Fruit fly (Drosophila melanogaster) whole organism, embryonic: Measurements from ENCODE around the gene Rrp47.

Source experiments
- CG10274 ChIP-seq: fragments of 200-800 bp; sonication (Bioruptor generic); optimal IDR thresholded peaks from 3 replicates; lab custom pipeline; 2017; ENCODE audit warnings: missing biosample characterization, mild to moderate bottlenecking, missing genetic modification characterization
- CG11560 ChIP-seq: fragments of 200-800 bp; sonication (Bioruptor generic); IDR thresholded peaks from 3 replicates; pipeline ENCODE4 v1.3.6; 2022; ENCODE audit warnings: missing biosample characterization, missing genetic modification characterization
- CG12155 ChIP-seq: fragments of 200-800 bp; sonication (Bioruptor generic); optimal IDR thresholded peaks from 3 replicates; lab custom pipeline; 2016; ENCODE audit warnings: missing biosample characterization, missing genetic modification characterization
- CG12299 ChIP-seq: fragments of 200-800 bp; sonication (Bioruptor generic); optimal IDR thresholded peaks from 2 replicates; lab custom pipeline; 2018; ENCODE audit warnings: missing biosample characterization, mild to moderate bottlenecking, missing genetic modification characterization
- CG14441 ChIP-seq: fragments of 200-800 bp; sonication (Bioruptor generic); IDR thresholded peaks from 2 replicates; pipeline ENCODE4 v1.3.6; 2022; ENCODE audit warnings: missing biosample characterization, missing genetic modification characterization
- CG17186 ChIP-seq: fragments of 200-800 bp; sonication (Bioruptor generic); optimal IDR thresholded peaks from 3 replicates; lab custom pipeline; 2017; ENCODE audit warnings: missing biosample characterization, missing genetic modification reagents, missing genetic modification characterization
- CG17359 ChIP-seq: fragments of 200-800 bp; sonication (Bioruptor generic); optimal IDR thresholded peaks from 3 replicates; lab custom pipeline; 2018; ENCODE audit warnings: missing biosample characterization, mild to moderate bottlenecking, missing genetic modification characterization, moderate library complexity
- CG17912 ChIP-seq: fragments of 200-800 bp; sonication (Bioruptor generic); optimal IDR thresholded peaks from 2 replicates; lab custom pipeline; 2018; ENCODE audit warnings: missing biosample characterization, mild to moderate bottlenecking, missing genetic modification characterization
- CG2889 ChIP-seq: fragments of 200-800 bp; sonication (Bioruptor generic); IDR thresholded peaks from 3 replicates; pipeline ENCODE4 v1.3.6; 2022; ENCODE audit warnings: missing biosample characterization, missing genetic modification characterization
- CG30020 ChIP-seq: fragments of 200-800 bp; optimal IDR thresholded peaks from 2 replicates; lab custom pipeline; 2019; ENCODE audit warnings: missing biosample characterization, mild to moderate bottlenecking, missing genetic modification characterization, moderate library complexity
- CG31224 ChIP-seq: fragments of 200-800 bp; sonication (Bioruptor generic); IDR thresholded peaks from 2 replicates; pipeline ENCODE4 v1.3.6; 2022; ENCODE audit warnings: missing biosample characterization, missing genetic modification characterization
- CG4328 ChIP-seq: fragments of 200-800 bp; sonication (Bioruptor generic); optimal IDR thresholded peaks from 3 replicates; lab custom pipeline; 2017; ENCODE audit warnings: missing biosample characterization, missing genetic modification reagents, missing genetic modification characterization
- CG4854 ChIP-seq: fragments of 200-800 bp; sonication (Bioruptor generic); optimal IDR thresholded peaks from 2 replicates; lab custom pipeline; 2016; ENCODE audit warnings: missing biosample characterization, missing genetic modification characterization, inconsistent platforms
- CG6272 ChIP-seq: fragments of 200-800 bp; sonication (Bioruptor generic); IDR thresholded peaks from 2 replicates; pipeline ENCODE4 v1.3.6; 2022; ENCODE audit warnings: missing biosample characterization, missing genetic modification characterization
- CG6813 ChIP-seq: fragments of 200-800 bp; sonication (Bioruptor generic); optimal IDR thresholded peaks from 2 replicates; lab custom pipeline; 2017; ENCODE audit warnings: missing biosample characterization, missing genetic modification characterization, mild to moderate bottlenecking, moderate library complexity, missing genetic modification reagents
- CG9797 ChIP-seq: fragments of 200-800 bp; sonication (Bioruptor generic); optimal IDR thresholded peaks from 3 replicates; lab custom pipeline; 2018; ENCODE audit warnings: missing biosample characterization, mild to moderate bottlenecking, missing genetic modification characterization
- CkIIα-i1 ChIP-seq: fragments of 200-800 bp; sonication (Bioruptor generic); IDR thresholded peaks from 2 replicates; pipeline ENCODE4 v1.3.6; 2022; ENCODE audit warnings: missing biosample characterization, missing genetic modification characterization
- MESR4 ChIP-seq: fragments of 200-800 bp; sonication (Bioruptor generic); optimal IDR thresholded peaks from 2 replicates; lab custom pipeline; 2018; ENCODE audit warnings: missing biosample characterization, mild to moderate bottlenecking, missing genetic modification characterization, moderate library complexity
- Max ChIP-seq: fragments of 200-800 bp; sonication (Bioruptor generic); optimal IDR thresholded peaks from 2 replicates; lab custom pipeline; 2016; ENCODE audit warnings: missing biosample characterization, mild to moderate bottlenecking, missing genetic modification characterization
- Oaz ChIP-seq: fragments of 200-800 bp; sonication (Bioruptor generic); IDR thresholded peaks from 2 replicates; pipeline ENCODE4 v1.3.6; 2022; ENCODE audit warnings: missing biosample characterization, missing genetic modification characterization
- Rx ChIP-seq: fragments of 200-800 bp; sonication (Bioruptor generic); IDR thresholded peaks from 2 replicates; pipeline ENCODE4 v1.3.6; 2022; ENCODE audit warnings: missing biosample characterization, missing genetic modification characterization
- Sox100B ChIP-seq: fragments of 200-800 bp; sonication (Bioruptor generic); optimal IDR thresholded peaks from 3 replicates; lab custom pipeline; 2018; ENCODE audit warnings: missing biosample characterization, mild to moderate bottlenecking, missing genetic modification characterization
- Spps ChIP-seq: fragments of 200-800 bp; sonication (Bioruptor generic); optimal IDR thresholded peaks from 2 replicates; lab custom pipeline; 2018; ENCODE audit warnings: missing biosample characterization, mild to moderate bottlenecking, missing genetic modification characterization
- YL-1 ChIP-seq: fragments of 200-800 bp; sonication (Bioruptor generic); optimal IDR thresholded peaks from 3 replicates; lab custom pipeline; 2017; ENCODE audit warnings: missing biosample characterization, mild to moderate bottlenecking, missing genetic modification characterization
- al ChIP-seq: fragments of 200-800 bp; sonication (Bioruptor generic); IDR thresholded peaks from 2 replicates; pipeline ENCODE4 v1.3.6; 2022; ENCODE audit warnings: missing biosample characterization, missing genetic modification characterization
- ap ChIP-seq: fragments of 200-800 bp; sonication (Bioruptor generic); IDR thresholded peaks from 2 replicates; pipeline ENCODE4 v1.3.6; 2022; ENCODE audit warnings: missing biosample characterization, missing genetic modification characterization
- bbx ChIP-seq: fragments of 200-800 bp; sonication (Bioruptor generic); IDR thresholded peaks from 2 replicates; pipeline ENCODE4 v1.3.6; 2022; ENCODE audit warnings: missing biosample characterization, missing genetic modification characterization; ENCODE audit not compliant: partially characterized antibody
- cad ChIP-seq: fragments of >200 bp; optimal IDR thresholded peaks from 2 replicates; lab custom pipeline; 2017; ENCODE audit warnings: missing biosample characterization, missing genetic modification characterization
- dimm ChIP-seq: fragments of 200-800 bp; sonication (Bioruptor generic); IDR thresholded peaks from 2 replicates; pipeline ENCODE4 v1.3.6; 2022; ENCODE audit warnings: missing biosample characterization, missing genetic modification characterization
- disco-r ChIP-seq: fragments of 200-800 bp; sonication (Bioruptor generic); optimal IDR thresholded peaks from 2 replicates; lab custom pipeline; 2016; ENCODE audit warnings: missing biosample characterization, missing genetic modification characterization
- emc ChIP-seq: fragments of 200-800 bp; sonication (Bioruptor generic); optimal IDR thresholded peaks from 2 replicates; lab custom pipeline; 2016; ENCODE audit warnings: missing biosample characterization, missing genetic modification characterization
- ems ChIP-seq: fragments of 200-800 bp; sonication (Bioruptor generic); optimal IDR thresholded peaks from 3 replicates; lab custom pipeline; 2016; ENCODE audit warnings: missing biosample characterization, missing genetic modification characterization
- fd3F ChIP-seq: fragments of 200-800 bp; sonication (Bioruptor generic); optimal IDR thresholded peaks from 2 replicates; lab custom pipeline; 2018; ENCODE audit warnings: missing biosample characterization, mild to moderate bottlenecking, missing genetic modification characterization, moderate library complexity
- grn ChIP-seq: fragments of 200-800 bp; sonication (Bioruptor generic); optimal IDR thresholded peaks from 3 replicates; lab custom pipeline; 2017; ENCODE audit warnings: missing biosample characterization, missing genetic modification characterization
- gt ChIP-seq: fragments of 200-800 bp; sonication (Bioruptor generic); IDR thresholded peaks from 2 replicates; pipeline ENCODE4 v1.3.6; 2022; ENCODE audit warnings: missing biosample characterization, missing genetic modification characterization
- her ChIP-seq: fragments of 200-800 bp; sonication (Bioruptor generic); optimal IDR thresholded peaks from 2 replicates; lab custom pipeline; 2016; ENCODE audit warnings: missing biosample characterization, missing genetic modification characterization
- hkb ChIP-seq, 2 experiments: fragments of 200-800 bp in 1 of 2; fragments of >200 bp in 1 of 2; sonication (Bioruptor generic) in 1 of 2; IDR thresholded peaks in 1 of 2; optimal IDR thresholded peaks in 1 of 2; 2 replicates each; pipeline versions ENCODE4 v1.3.6 to Lab custom; 2017 to 2022; ENCODE audit warnings: missing biosample characterization in 1 of 2, missing genetic modification characterization in 1 of 2
- lab ChIP-seq: fragments of 200-800 bp; sonication (Bioruptor generic); optimal IDR thresholded peaks from 3 replicates; lab custom pipeline; 2017; ENCODE audit warnings: missing biosample characterization, missing genetic modification characterization, mild to moderate bottlenecking, moderate library complexity, missing genetic modification reagents
- mld ChIP-seq: fragments of 200-800 bp; sonication (Bioruptor generic); IDR thresholded peaks from 3 replicates; pipeline ENCODE4 v1.3.6; 2022; ENCODE audit warnings: missing biosample characterization, missing genetic modification characterization; ENCODE audit not compliant: partially characterized antibody
- nmo ChIP-seq: fragments of 200-800 bp; sonication (Bioruptor generic); optimal IDR thresholded peaks from 2 replicates; lab custom pipeline; 2018; ENCODE audit warnings: missing biosample characterization, mild to moderate bottlenecking, missing genetic modification characterization, moderate library complexity
- pfk ChIP-seq: fragments of 200-800 bp; sonication (Bioruptor generic); optimal IDR thresholded peaks from 2 replicates; lab custom pipeline; 2018; ENCODE audit warnings: missing biosample characterization, mild to moderate bottlenecking, missing genetic modification characterization, moderate library complexity
- pzg ChIP-seq: fragments of 200-800 bp; sonication (Bioruptor generic); optimal IDR thresholded peaks from 3 replicates; lab custom pipeline; 2018; ENCODE audit warnings: missing biosample characterization, mild to moderate bottlenecking, missing genetic modification characterization, moderate library complexity
- repo ChIP-seq: fragments of 200-800 bp; sonication (Bioruptor generic); optimal IDR thresholded peaks from 2 replicates; lab custom pipeline; 2016; ENCODE audit warnings: missing biosample characterization, missing genetic modification characterization
- scrt ChIP-seq: fragments of 200-800 bp; sonication (Bioruptor generic); optimal IDR thresholded peaks from 2 replicates; lab custom pipeline; 2018; ENCODE audit warnings: missing biosample characterization, mild to moderate bottlenecking, missing genetic modification characterization, moderate library complexity
- sqz ChIP-seq: fragments of 200-800 bp; sonication (Bioruptor generic); optimal IDR thresholded peaks from 3 replicates; lab custom pipeline; 2018; ENCODE audit warnings: missing biosample characterization, mild to moderate bottlenecking, missing genetic modification characterization
- stwl ChIP-seq: fragments of 200-800 bp; sonication (Bioruptor generic); optimal IDR thresholded peaks from 3 replicates; lab custom pipeline; 2018; ENCODE audit warnings: missing biosample characterization, mild to moderate bottlenecking, missing genetic modification characterization, moderate library complexity
- tna ChIP-seq: fragments of 200-800 bp; sonication (Bioruptor generic); IDR thresholded peaks from 2 replicates; pipeline ENCODE4 v1.3.6; 2022; ENCODE audit warnings: missing biosample characterization, missing genetic modification characterization; ENCODE audit not compliant: partially characterized antibody
- trem ChIP-seq: fragments of 200-800 bp; optimal IDR thresholded peaks from 3 replicates; lab custom pipeline; 2019; ENCODE audit warnings: missing biosample characterization, mild to moderate bottlenecking, missing genetic modification characterization, moderate library complexity
- trh ChIP-seq: fragments of 200-800 bp; sonication (Bioruptor generic); optimal IDR thresholded peaks from 2 replicates; lab custom pipeline; 2016; ENCODE audit warnings: missing biosample characterization, missing genetic modification characterization
- wor ChIP-seq: fragments of 200-800 bp; sonication (Bioruptor generic); IDR thresholded peaks from 2 replicates; pipeline ENCODE4 v1.3.6; 2022; ENCODE audit warnings: missing biosample characterization, missing genetic modification characterization

The Rrp47 gene

dm6 chrX:15944735-15945323 lies at the start of gene Rrp47 (continued):
- TF ChIP-seq MESR4 (GFP tag; lab: Kevin White, UChicago) (peak; percentile 83), dimm (GFP tag; lab: Robert Waterston, UW) (no peak), hkb (optimal IDR thresholded peaks at IDR 0.05; lab: Kevin White, UChicago) (no peak), hkb (GFP tag; IDR thresholded peaks at IDR 0.05; lab: Robert Waterston, UW) (0 out of 2 replicates have a peak, but pooled peaks have one; percentile 16), Spps (tag; lab: Kevin White, UChicago) (no peak), wor (GFP tag; lab: Robert Waterston, UW) (no peak), CG14441 (GFP tag; lab: Robert Waterston, UW) (no peak), CG4328 (GFP tag; lab: Kevin White, UChicago) (no peak), trem (tag; lab: Kevin White, UChicago) (no peak), disco-r (GFP tag; lab: Kevin White, UChicago) (no peak), gt (no peak), lab (GFP tag; lab: Kevin White, UChicago) (no peak), repo (GFP tag; lab: Kevin White, UChicago) (no peak), bbx (GFP tag; lab: Robert Waterston, UW) (no peak), CG6272 (no peak), pfk (GFP tag; lab: Kevin White, UChicago) (peak; percentile 54), cad (GFP tag; lab: Kevin White, UChicago) (no peak), ems (no peak), CG2889 (GFP tag; lab: Robert Waterston, UW) (no peak), CG17186 (peak; percentile 3), scrt (GFP tag; lab: Kevin White, UChicago) (no peak), CG17359 (tag; lab: Kevin White, UChicago) (peak; percentile 62), CG9797 (GFP tag; lab: Kevin White, UChicago) (peak; percentile 57), CG4854 (GFP tag; lab: Kevin White, UChicago) (no peak), Sox100B (no peak), ap (no peak), al (GFP tag; lab: Robert Waterston, UW) (no peak), Oaz (GFP tag; lab: Robert Waterston, UW) (no peak), Rx (no peak), mld (GFP tag; lab: Robert Waterston, UW) (no peak), CG10274 (GFP tag; lab: Kevin White, UChicago) (no peak), CG11560 (tag; lab: Robert Waterston, UW) (no peak), CG17912 (GFP tag; lab: Kevin White, UChicago) (no peak), emc (GFP tag; lab: Kevin White, UChicago) (no peak), CG12299 (tag; lab: Kevin White, UChicago) (no peak), stwl (peak; percentile 78), YL-1 (GFP tag; lab: Kevin White, UChicago) (peak; percentile 20), pzg (peak; percentile 52), CG31224 (GFP tag; lab: Robert Waterston, UW) (no peak), grn (GFP tag; lab: Kevin White, UChicago) (no peak), CkIIα-i1 (GFP tag; lab: Robert Waterston, UW) (no peak), her (GFP tag; lab: Kevin White, UChicago) (peak; percentile 58), tna (no peak), sqz (peak; percentile 32), CG6813 (GFP tag; lab: Kevin White, UChicago) (no peak), CG12155 (GFP tag; lab: Kevin White, UChicago) (no peak), CG30020 (peak; percentile 96), nmo (GFP tag; lab: Kevin White, UChicago) (no peak), Max (GFP tag; lab: Kevin White, UChicago) (no peak), trh (GFP tag; lab: Kevin White, UChicago) (no peak), fd3F (GFP tag; lab: Kevin White, UChicago) (no peak)
